ENCODE assay signal across 7 worm cellular contexts in the genomic region with DNA sequence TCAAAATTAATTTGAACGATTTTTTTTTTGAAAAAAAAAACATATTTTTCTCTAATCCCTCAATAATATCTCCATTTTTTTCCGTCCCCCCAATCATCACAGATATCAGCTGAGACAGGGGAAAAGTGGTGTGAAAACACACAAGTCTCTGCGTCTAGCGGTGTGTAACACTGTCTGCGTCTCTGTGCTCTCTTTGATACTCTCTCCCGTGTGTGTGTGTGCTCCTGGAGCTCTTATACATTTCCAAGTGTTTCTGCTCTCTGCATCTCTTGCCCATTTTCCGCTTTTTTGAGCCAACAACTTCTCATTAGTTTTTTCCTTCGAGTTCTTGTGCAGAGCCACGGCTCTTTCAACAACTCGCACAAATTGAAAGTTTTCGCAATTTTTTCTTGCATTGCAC.
TF ChIP-seq lines count a peak whose summit lies in the region.

No protein-coding gene starts in this region.

TF ChIP-seq in whole organism, L1 larva, 84 proteins besides CTCF, POLR2A, EP300 and RAD21 (continues in another document):
- TF ChIP-seq lin-35 (GFP tag; optimal IDR thresholded peaks at IDR 0.05; lab: Kevin White, UChicago) (peak; percentile 24 to 60), lin-14 (GFP tag; optimal IDR thresholded peaks at IDR 0.05; lab: Kevin White, UChicago) (peak; percentile 87), isw-1 (GFP tag; IDR thresholded peaks at IDR 0.05; lab: Robert Waterston, UW) (peak; percentile 21; the same call in 1 of the 2 replicates), pax-3 (tag; optimal IDR thresholded peaks at IDR 0.05; lab: Kevin White, UChicago) (peak; percentile 23), mep-1 (tag; optimal IDR thresholded peaks at IDR 0.05; lab: Kevin White, UChicago) (peak; percentile 31), snpc-4 (tag; optimal IDR thresholded peaks at IDR 0.05; lab: Kevin White, UChicago) (peak; percentile 40), mef-2 (tag; optimal IDR thresholded peaks at IDR 0.05; lab: Kevin White, UChicago) (no peak), dpl-1 (GFP tag; optimal IDR thresholded peaks at IDR 0.05; lab: Kevin White, UChicago) (peak in 1 of 3 experiments; percentile 21), tbx-2 (tag; optimal IDR thresholded peaks at IDR 0.05; lab: Kevin White, UChicago) (peak; percentile 61), xbp-1 (tag; optimal IDR thresholded peaks at IDR 0.05; lab: Kevin White, UChicago) (peak; percentile 24), nhr-71 (tag; optimal IDR thresholded peaks at IDR 0.05; lab: Kevin White, UChicago) (peak; percentile 73), sptf-1 (tag; optimal IDR thresholded peaks at IDR 0.05; lab: Kevin White, UChicago) (no peak)

TF ChIP-seq in whole organism, L2 larva, 48 proteins besides CTCF, POLR2A, EP300 and RAD21 (continues in another document):
- TF ChIP-seq lin-39 (tag; optimal IDR thresholded peaks at IDR 0.05; lab: Kevin White, UChicago) (no peak), mbf-1 (tag; optimal IDR thresholded peaks at IDR 0.05; lab: Kevin White, UChicago) (no peak), C34F6.9 (tag; optimal IDR thresholded peaks at IDR 0.05; lab: Kevin White, UChicago) (peak; percentile 83), lin-13 (GFP tag; optimal IDR thresholded peaks at IDR 0.05; lab: Kevin White, UChicago) (peak; percentile 2), lin-11 (tag; optimal IDR thresholded peaks at IDR 0.05; lab: Kevin White, UChicago) (peak; percentile 52), Y55F3AM.14 (GFP tag; optimal IDR thresholded peaks at IDR 0.05; lab: Kevin White, UChicago) (no peak), ZK546.5 (tag; optimal IDR thresholded peaks at IDR 0.05; lab: Kevin White, UChicago) (no peak), blmp-1 (tag; optimal IDR thresholded peaks at IDR 0.05; lab: Kevin White, UChicago; ENCODE audit: insufficient read depth) (no peak), sma-9 (GFP tag; optimal IDR thresholded peaks at IDR 0.05; lab: Kevin White, UChicago) (no peak), sma-9 (tag; optimal IDR thresholded peaks at IDR 0.05; lab: Kevin White, UChicago) (no peak), nhr-10 (tag; optimal IDR thresholded peaks at IDR 0.05; lab: Kevin White, UChicago) (no peak), nhr-23 (tag; optimal IDR thresholded peaks at IDR 0.05; lab: Kevin White, UChicago) (no peak), elt-3 (tag; optimal IDR thresholded peaks at IDR 0.05; lab: Kevin White, UChicago) (no peak)

TF ChIP-seq in whole organism, L3 larva, 47 proteins besides CTCF, POLR2A, EP300 and RAD21 (continues in another document):
- TF ChIP-seq lin-15B (tag; optimal IDR thresholded peaks at IDR 0.05; lab: Kevin White, UChicago), result peak; percentile 46
- peak; percentile 26 for TF ChIP-seq elt-2 (tag; optimal IDR thresholded peaks at IDR 0.05; lab: Kevin White, UChicago)
- TF ChIP-seq lsy-12 (tag; optimal IDR thresholded peaks at IDR 0.05; lab: Kevin White, UChicago), result no peak
- TF ChIP-seq lin-39 (tag; optimal IDR thresholded peaks at IDR 0.05; lab: Kevin White, UChicago), result peak; percentile 83
- no peak for TF ChIP-seq nhr-12 (tag; optimal IDR thresholded peaks at IDR 0.05; lab: Kevin White, UChicago)
- TF ChIP-seq hmg-11 (tag; optimal IDR thresholded peaks at IDR 0.05; lab: Kevin White, UChicago), result peak; percentile 60
- no peak for TF ChIP-seq nhr-25 (tag; optimal IDR thresholded peaks at IDR 0.05; lab: Kevin White, UChicago)
- no peak for TF ChIP-seq unc-39 (tag; optimal IDR thresholded peaks at IDR 0.05; lab: Kevin White, UChicago)
- peak; percentile 47 for TF ChIP-seq pqm-1 (tag; optimal IDR thresholded peaks at IDR 0.05; lab: Kevin White, UChicago)
- peak; percentile 65 for TF ChIP-seq pha-4 (tag; optimal IDR thresholded peaks at IDR 0.05; lab: Kevin White, UChicago)
- TF ChIP-seq snpc-4 (tag; optimal IDR thresholded peaks at IDR 0.05; lab: Kevin White, UChicago), result peak; percentile 1
- TF ChIP-seq ama-1 (optimal IDR thresholded peaks at IDR 0.05; lab: Kevin White, UChicago), result peak; percentile 32
- no peak for TF ChIP-seq mdl-1 (tag; optimal IDR thresholded peaks at IDR 0.05; lab: Kevin White, UChicago)

TF ChIP-seq in whole organism, L4 larva, 104 proteins besides CTCF, POLR2A, EP300 and RAD21 (continues in another document):
- TF ChIP-seq madf-9 (GFP tag; conservative IDR thresholded peaks at IDR 0.05; lab: Robert Waterston, UW), result 0 out of 2 replicates have a peak, but pooled peaks have one; percentile 21
- peak; percentile 47; the same call in 1 of the 2 replicates for TF ChIP-seq pha-4 (GFP tag; IDR thresholded peaks at IDR 0.05; lab: Robert Waterston, UW)
- TF ChIP-seq pha-4 (tag; optimal IDR thresholded peaks at IDR 0.05; lab: Kevin White, UChicago), result no peak
- no peak for TF ChIP-seq zfp-2 (tag; optimal IDR thresholded peaks at IDR 0.05; lab: Kevin White, UChicago)
- TF ChIP-seq rbr-2 (tag; optimal IDR thresholded peaks at IDR 0.05; lab: Kevin White, UChicago), result peak; percentile 29
- no peak for TF ChIP-seq ceh-62 (tag; optimal IDR thresholded peaks at IDR 0.05; lab: Kevin White, UChicago)
- TF ChIP-seq dmd-6 (GFP tag; IDR thresholded peaks at IDR 0.05; lab: Robert Waterston, UW), result peak; percentile 44; the same call in 1 of the 2 replicates
- TF ChIP-seq skn-1 (tag; optimal IDR thresholded peaks at IDR 0.05; lab: Kevin White, UChicago), result no peak
- no peak for TF ChIP-seq ceh-44 (GFP tag; IDR thresholded peaks at IDR 0.05; lab: Robert Waterston, UW)
- peak; percentile 56 for TF ChIP-seq hlh-30 (tag; optimal IDR thresholded peaks at IDR 0.05; lab: Kevin White, UChicago; ENCODE audit: insufficient read depth)
- no peak for TF ChIP-seq jun-1 (tag; optimal IDR thresholded peaks at IDR 0.05; lab: Kevin White, UChicago)
- no peak for TF ChIP-seq ces-1 (GFP tag; optimal IDR thresholded peaks at IDR 0.05; lab: Kevin White, UChicago)

TF ChIP-seq in whole organism, late embryonic, 69 proteins besides CTCF, POLR2A, EP300 and RAD21 (continues in another document):
- TF ChIP-seq C08G9.2 (tag; optimal IDR thresholded peaks at IDR 0.05; lab: Kevin White, UChicago), result no peak
- no peak for TF ChIP-seq fkh-10 (GFP tag; optimal IDR thresholded peaks at IDR 0.05; lab: Kevin White, UChicago)
- no peak for TF ChIP-seq ref-2 (tag; optimal IDR thresholded peaks at IDR 0.05; lab: Kevin White, UChicago)
- peak; percentile 64 for TF ChIP-seq ceh-14 (tag; optimal IDR thresholded peaks at IDR 0.05; lab: Kevin White, UChicago)
- TF ChIP-seq sdc-2 (tag; optimal IDR thresholded peaks at IDR 0.05; lab: Kevin White, UChicago), result no peak
- TF ChIP-seq nfya-1 (tag; optimal IDR thresholded peaks at IDR 0.05; lab: Kevin White, UChicago), result peak; percentile 60
- TF ChIP-seq ceh-24 (tag; optimal IDR thresholded peaks at IDR 0.05; lab: Kevin White, UChicago), result no peak
- peak; percentile 55 for TF ChIP-seq ceh-18 (tag; optimal IDR thresholded peaks at IDR 0.05; lab: Kevin White, UChicago)
- peak; percentile 67 for TF ChIP-seq tbx-2 (tag; optimal IDR thresholded peaks at IDR 0.05; lab: Kevin White, UChicago)
- TF ChIP-seq hlh-8 (tag; optimal IDR thresholded peaks at IDR 0.05; lab: Kevin White, UChicago), result no peak
- peak; percentile 52 for TF ChIP-seq ceh-31 (tag; optimal IDR thresholded peaks at IDR 0.05; lab: Kevin White, UChicago)
- no peak for TF ChIP-seq T23F11.4 (GFP tag; optimal IDR thresholded peaks at IDR 0.05; lab: Kevin White, UChicago)
- TF ChIP-seq Y22D7AL.16 (tag; optimal IDR thresholded peaks at IDR 0.05; lab: Kevin White, UChicago), result no peak
- peak; percentile 6 for TF ChIP-seq elt-2 (tag; optimal IDR thresholded peaks at IDR 0.05; lab: Kevin White, UChicago)
- no peak for TF ChIP-seq sox-2 (GFP tag; IDR thresholded peaks at IDR 0.05; lab: Robert Waterston, UW)

TF ChIP-seq in whole organism, mixed stage, embryonic, 35 proteins besides CTCF, POLR2A, EP300 and RAD21:
- TF ChIP-seq pha-4 (tag; optimal IDR thresholded peaks at IDR 0.05; lab: Kevin White, UChicago) (peak; percentile 57), lsy-2 (tag; optimal IDR thresholded peaks at IDR 0.05; lab: Kevin White, UChicago) (peak; percentile 16), hlh-1 (tag; optimal IDR thresholded peaks at IDR 0.05; lab: Kevin White, UChicago) (peak; percentile 64), drap-1 (GFP tag; optimal IDR thresholded peaks at IDR 0.05; lab: Kevin White, UChicago) (no peak), ces-1 (GFP tag; optimal IDR thresholded peaks at IDR 0.05; lab: Kevin White, UChicago) (peak; percentile 49), unc-120 (tag; optimal IDR thresholded peaks at IDR 0.05; lab: Kevin White, UChicago; ENCODE audit: poor library complexity, severe bottlenecking) (peak; percentile 76), mls-2 (tag; optimal IDR thresholded peaks at IDR 0.05; lab: Kevin White, UChicago) (no peak)

TF ChIP-seq in whole organism, young adult, 124 proteins besides CTCF, POLR2A, EP300 and RAD21:
- TF ChIP-seq ceh-27 (GFP tag; optimal IDR thresholded peaks at IDR 0.05; lab: Kevin White, UChicago) (peak; percentile 43), rcor-1 (GFP tag; IDR thresholded peaks at IDR 0.05; lab: Robert Waterston, UW) (0 out of 2 replicates have a peak, but pooled peaks have one; percentile 27), T07F8.4 (tag; optimal IDR thresholded peaks at IDR 0.05; lab: Kevin White, UChicago) (no peak), madf-6 (GFP tag; IDR thresholded peaks at IDR 0.05; lab: Robert Waterston, UW) (no peak), attf-5 (GFP tag; optimal IDR thresholded peaks at IDR 0.05; lab: Kevin White, UChicago) (peak; percentile 48), lin-54 (GFP tag; optimal IDR thresholded peaks at IDR 0.05; lab: Kevin White, UChicago) (no peak), hmg-1.2 (GFP tag; IDR thresholded peaks at IDR 0.05; lab: Robert Waterston, UW) (peak; percentile 73; the same call in 1 of the 2 replicates), tbp1 (GFP tag; optimal IDR thresholded peaks at IDR 0.05; lab: Kevin White, UChicago) (peak; percentile 23), fkh-3 (tag; optimal IDR thresholded peaks at IDR 0.05; lab: Kevin White, UChicago) (no peak), nhr-80 (tag; optimal IDR thresholded peaks at IDR 0.05; lab: Kevin White, UChicago) (peak; percentile 52), Y95B8A.8 (GFP tag; IDR thresholded peaks at IDR 0.05; lab: Robert Waterston, UW) (no peak), snpc-4 (GFP tag; optimal IDR thresholded peaks at IDR 0.05; lab: Kevin White, UChicago) (no peak), snpc-4 (tag; optimal IDR thresholded peaks at IDR 0.05; lab: Kevin White, UChicago) (peak in 1 of 4 experiments; percentile 2), B0336.3 (GFP tag; IDR thresholded peaks at IDR 0.05; lab: Robert Waterston, UW) (0 out of 2 replicates have a peak, but pooled peaks have one; percentile 24), F49E8.2 (tag; optimal IDR thresholded peaks at IDR 0.05; lab: Kevin White, UChicago; ENCODE audit: insufficient read depth) (no peak), K12H6.12 (tag; optimal IDR thresholded peaks at IDR 0.05; lab: Kevin White, UChicago) (peak; percentile 30), nfya-2 (GFP tag; IDR thresholded peaks at IDR 0.05; lab: Robert Waterston, UW) (no peak), snpc-1.1 (tag; optimal IDR thresholded peaks at IDR 0.05; lab: Kevin White, UChicago; ENCODE audit: insufficient read depth) (no peak), ceh-79 (tag; optimal IDR thresholded peaks at IDR 0.05; lab: Kevin White, UChicago) (no peak), ccch-3 (GFP tag; optimal IDR thresholded peaks at IDR 0.05; lab: Kevin White, UChicago) (no peak), somi-1 (GFP tag; optimal IDR thresholded peaks at IDR 0.05; lab: Kevin White, UChicago) (peak; percentile 17)
